Worm (Caenorhabditis elegans) whole organism, L4/young adult: ENCODE measurements around the gene C54E10.6.

ENCODE experiments used
- W03F9.2 ChIP-seq: fragments of 150-350 bp; optimal IDR thresholded peaks from 2 replicates; lab custom pipeline; 2014; ENCODE audit warnings: missing biosample characterization, missing genetic modification characterization
- dao-5 ChIP-seq: sonication (generic microtip); optimal IDR thresholded peaks from 2 replicates; lab custom pipeline; 2016; ENCODE audit warnings: missing genotype, missing genetic modification characterization, moderate library complexity, missing compliant biosample characterization
- him-1 ChIP-seq: sonication (generic microtip); optimal IDR thresholded peaks from 2 replicates; lab custom pipeline; 2016; ENCODE audit warnings: missing genotype, missing genetic modification reagents, missing genetic modification characterization, missing compliant biosample characterization

DNA sequence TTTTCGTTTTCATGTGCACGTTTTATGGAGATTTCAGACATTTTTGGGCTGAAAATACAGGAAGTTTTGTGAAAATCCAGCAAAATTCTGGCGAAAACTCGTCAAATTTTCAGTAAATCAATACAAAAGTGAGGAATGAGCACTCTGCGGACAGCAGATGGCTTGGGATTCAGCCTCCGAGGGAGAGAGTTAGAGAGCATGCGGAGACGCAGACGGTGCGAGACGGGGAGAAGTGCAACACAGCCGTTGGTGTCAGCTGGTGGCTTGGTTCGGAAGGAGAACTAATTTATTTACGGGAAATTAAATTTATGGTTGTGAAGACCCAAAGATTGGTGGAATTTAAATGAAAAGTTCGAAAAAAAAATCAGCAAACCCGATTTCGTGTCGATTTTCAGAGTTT lies at the start of gene C54E10.6:
- TF ChIP-seq dao-5 (tag; lab: Kevin White, UChicago) (no peak), him-1 (no peak), W03F9.2 (tag; lab: Kevin White, UChicago) (no peak)
